Worm (Caenorhabditis elegans) whole organism, late embryonic: ENCODE data around the gene his-2.

Source experiments
- C08G9.2 ChIP-seq: sonication (generic microtip); optimal IDR thresholded peaks from 2 replicates; lab custom pipeline; 2016; ENCODE audit warnings: mild to moderate bottlenecking, missing genetic modification characterization, moderate library complexity, missing compliant biosample characterization
- Y22D7AL.16 ChIP-seq: sonication (generic microtip); optimal IDR thresholded peaks from 2 replicates; lab custom pipeline; 2016; ENCODE audit warnings: missing genetic modification characterization, missing compliant biosample characterization
- ahr-1 ChIP-seq: sonication (generic microtip); optimal IDR thresholded peaks from 2 replicates; lab custom pipeline; 2016; ENCODE audit warnings: missing genetic modification characterization, missing compliant biosample characterization
- ama-1 ChIP-seq: fragments of 150-350 bp; optimal IDR thresholded peaks from 2 replicates; lab custom pipeline; 2014
- ceh-18 ChIP-seq: sonication (generic microtip); optimal IDR thresholded peaks from 2 replicates; lab custom pipeline; 2016; ENCODE audit warnings: missing genetic modification characterization, missing compliant biosample characterization
- ceh-2 ChIP-seq: sonication (generic microtip); optimal IDR thresholded peaks from 2 replicates; lab custom pipeline; 2016; ENCODE audit warnings: missing genotype, missing genetic modification characterization, missing compliant biosample characterization
- ceh-24 ChIP-seq: sonication (generic microtip); optimal IDR thresholded peaks from 2 replicates; lab custom pipeline; 2016; ENCODE audit warnings: mild to moderate bottlenecking, missing genetic modification characterization, missing compliant biosample characterization
- ceh-31 ChIP-seq: sonication (generic microtip); optimal IDR thresholded peaks from 2 replicates; lab custom pipeline; 2016; ENCODE audit warnings: missing genetic modification characterization, missing compliant biosample characterization
- ceh-34 ChIP-seq: sonication (generic microtip); optimal IDR thresholded peaks from 2 replicates; lab custom pipeline; 2016; ENCODE audit warnings: mild to moderate bottlenecking, missing genetic modification characterization, missing compliant biosample characterization
- ceh-48 ChIP-seq: sonication (generic microtip); optimal IDR thresholded peaks from 2 replicates; lab custom pipeline; 2016; ENCODE audit warnings: missing genetic modification characterization, inconsistent platforms, missing compliant biosample characterization
- ceh-6 ChIP-seq: fragments of 200-800 bp; sonication (Bioruptor generic); optimal IDR thresholded peaks from 2 replicates; lab custom pipeline; 2018; ENCODE audit warnings: mild to moderate bottlenecking, missing genetic modification characterization, missing compliant biosample characterization
- ceh-9 ChIP-seq: sonication (generic microtip); optimal IDR thresholded peaks from 2 replicates; lab custom pipeline; 2016; ENCODE audit warnings: mild to moderate bottlenecking, missing genetic modification characterization, inconsistent platforms, missing compliant biosample characterization
- che-1 ChIP-seq: sonication (generic microtip); optimal IDR thresholded peaks from 2 replicates; lab custom pipeline; 2016; ENCODE audit warnings: mild to moderate bottlenecking, missing genetic modification characterization, missing compliant biosample characterization
- elt-2 ChIP-seq: sonication (generic microtip); optimal IDR thresholded peaks from 2 replicates; lab custom pipeline; 2016; ENCODE audit warnings: missing genetic modification reagents, missing genetic modification characterization, missing compliant biosample characterization
- elt-4 ChIP-seq: sonication (generic microtip); optimal IDR thresholded peaks from 2 replicates; lab custom pipeline; 2016; ENCODE audit warnings: missing genetic modification characterization, missing compliant biosample characterization
- ets-4 ChIP-seq: sonication (generic microtip); optimal IDR thresholded peaks from 2 replicates; lab custom pipeline; 2016; ENCODE audit warnings: missing genetic modification characterization, missing compliant biosample characterization
- fax-1 ChIP-seq: sonication (generic microtip); optimal IDR thresholded peaks from 2 replicates; lab custom pipeline; 2016; ENCODE audit warnings: missing genotype, missing genetic modification characterization, missing compliant biosample characterization
- fkh-6 ChIP-seq: sonication (generic microtip); optimal IDR thresholded peaks from 2 replicates; lab custom pipeline; 2016; ENCODE audit warnings: missing genetic modification characterization, missing compliant biosample characterization
- gmeb-2 ChIP-seq: sonication (generic microtip); optimal IDR thresholded peaks from 2 replicates; lab custom pipeline; 2016; ENCODE audit warnings: missing genetic modification characterization, inconsistent platforms, missing compliant biosample characterization
- hlh-13 ChIP-seq: fragments of 200-800 bp; sonication (Bioruptor generic); optimal IDR thresholded peaks from 2 replicates; lab custom pipeline; 2018; ENCODE audit warnings: mild to moderate bottlenecking, missing genetic modification characterization, missing compliant biosample characterization
- hlh-30 ChIP-seq: sonication (generic microtip); optimal IDR thresholded peaks from 2 replicates; lab custom pipeline; 2017; ENCODE audit warnings: antibody characterized with exemption, missing genetic modification characterization, missing compliant biosample characterization; ENCODE audit not compliant: insufficient read depth
- hlh-6 ChIP-seq: sonication (generic microtip); optimal IDR thresholded peaks from 2 replicates; lab custom pipeline; 2016; ENCODE audit warnings: missing genotype, missing genetic modification characterization, missing compliant biosample characterization
- hlh-8 ChIP-seq: sonication (generic microtip); optimal IDR thresholded peaks from 2 replicates; lab custom pipeline; 2016; ENCODE audit warnings: missing genotype, missing genetic modification characterization, missing compliant biosample characterization
- mec-3 ChIP-seq: sonication (generic microtip); optimal IDR thresholded peaks from 2 replicates; lab custom pipeline; 2016; ENCODE audit warnings: borderline replicate concordance, missing genetic modification characterization, missing compliant biosample characterization
- nhr-11 ChIP-seq: fragments of 150-350 bp; optimal IDR thresholded peaks from 2 replicates; lab custom pipeline; 2014; ENCODE audit warnings: missing biosample characterization, missing genetic modification characterization
- nhr-232 ChIP-seq: sonication (generic microtip); optimal IDR thresholded peaks from 2 replicates; lab custom pipeline; 2016; ENCODE audit warnings: missing genetic modification characterization, missing compliant biosample characterization
- odd-2 ChIP-seq: sonication (generic microtip); optimal IDR thresholded peaks from 2 replicates; lab custom pipeline; 2017; ENCODE audit warnings: antibody characterized with exemption, mild to moderate bottlenecking, missing genetic modification characterization, missing compliant biosample characterization
- pag-3 ChIP-seq: sonication (generic microtip); optimal IDR thresholded peaks from 2 replicates; lab custom pipeline; 2016; ENCODE audit warnings: missing compliant biosample characterization, missing genetic modification characterization, borderline replicate concordance
- pat-9 ChIP-seq: fragments of 200-800 bp; sonication (Bioruptor generic); optimal IDR thresholded peaks from 2 replicates; lab custom pipeline; 2018; ENCODE audit warnings: mild to moderate bottlenecking, missing genetic modification characterization, moderate library complexity, missing compliant biosample characterization
- pax-1 ChIP-seq: fragments of 150-350 bp; optimal IDR thresholded peaks from 2 replicates; lab custom pipeline; 2014; ENCODE audit warnings: missing biosample characterization, missing genetic modification characterization
- pha-4 ChIP-seq: fragments of 150-350 bp; optimal IDR thresholded peaks from 2 replicates; lab custom pipeline; 2018; ENCODE audit warnings: missing biosample characterization, missing genetic modification reagents, missing genetic modification characterization
- pqm-1 ChIP-seq: sonication (generic microtip); optimal IDR thresholded peaks from 2 replicates; lab custom pipeline; 2016; ENCODE audit warnings: missing genetic modification characterization, missing compliant biosample characterization
- ref-2 ChIP-seq: sonication (generic microtip); optimal IDR thresholded peaks from 2 replicates; lab custom pipeline; 2016; ENCODE audit warnings: missing genetic modification characterization, missing compliant biosample characterization
- rnt-1 ChIP-seq: sonication (generic microtip); optimal IDR thresholded peaks from 2 replicates; lab custom pipeline; 2016; ENCODE audit warnings: missing genetic modification characterization, missing compliant biosample characterization
- sox-2 ChIP-seq: fragments of 200-800 bp; sonication (Bioruptor generic); IDR thresholded peaks from 2 replicates; pipeline ENCODE4 v1.3.6; 2022; ENCODE audit warnings: missing genetic modification reagents, missing genetic modification characterization, missing compliant biosample characterization
- sox-4 ChIP-seq: sonication (generic microtip); optimal IDR thresholded peaks from 2 replicates; lab custom pipeline; 2017; ENCODE audit warnings: mild to moderate bottlenecking, missing genetic modification characterization, inconsistent platforms, missing compliant biosample characterization
- syd-9 ChIP-seq: sonication (generic microtip); optimal IDR thresholded peaks from 2 replicates; lab custom pipeline; 2016; ENCODE audit warnings: mild to moderate bottlenecking, missing genetic modification characterization, moderate library complexity, missing compliant biosample characterization
- tbx-2 ChIP-seq: sonication (generic microtip); optimal IDR thresholded peaks from 2 replicates; lab custom pipeline; 2016; ENCODE audit warnings: missing genetic modification characterization, missing compliant biosample characterization
- tbx-7 ChIP-seq: sonication (generic microtip); optimal IDR thresholded peaks from 2 replicates; lab custom pipeline; 2016; ENCODE audit warnings: missing genotype, missing genetic modification characterization, missing compliant biosample characterization
- unc-42 ChIP-seq: sonication (generic microtip); optimal IDR thresholded peaks from 2 replicates; lab custom pipeline; 2016; ENCODE audit warnings: missing genotype, missing genetic modification characterization, missing compliant biosample characterization
- unc-55 ChIP-seq: sonication (generic microtip); optimal IDR thresholded peaks from 2 replicates; lab custom pipeline; 2017; ENCODE audit warnings: missing biosample characterization, missing genetic modification reagents, missing genetic modification characterization
- unc-86 ChIP-seq: sonication (generic microtip); optimal IDR thresholded peaks from 2 replicates; lab custom pipeline; 2016; ENCODE audit warnings: missing genetic modification characterization, missing compliant biosample characterization

Gene his-2

ce11 chrV:16031571-16031970 is 10.5 kb downstream of the his-2 start, which contains the start of gene T10C6.7:
T10C6.7 (minus strand) TSS chrV:16031713.
- TF ChIP-seq unc-55 (GFP tag; lab: Kevin White, UChicago) (no peak), hlh-6 (tag; lab: Kevin White, UChicago) (no peak), ceh-18 (no peak), hlh-13 (GFP tag; lab: Kevin White, UChicago) (no peak), ceh-48 (no peak), nhr-11 (tag; lab: Kevin White, UChicago) (no peak), hlh-8 (tag; lab: Kevin White, UChicago) (no peak), ceh-6 (GFP tag; lab: Kevin White, UChicago) (no peak), sox-2 (no peak), ahr-1 (no peak)

- TF ChIP-seq gmeb-2 (tag; lab: Kevin White, UChicago), result no peak
- no peak for TF ChIP-seq ceh-48
- TF ChIP-seq C08G9.2 (tag; lab: Kevin White, UChicago), result no peak
- no peak for TF ChIP-seq elt-2 (tag; lab: Kevin White, UChicago)
- TF ChIP-seq sox-2, result no peak
- TF ChIP-seq che-1, result no peak
- no peak for TF ChIP-seq ceh-9 (tag; lab: Kevin White, UChicago)
- TF ChIP-seq fkh-6, result no peak
- no peak for TF ChIP-seq ceh-2 (tag; lab: Kevin White, UChicago)
- no peak for TF ChIP-seq tbx-2 (tag; lab: Kevin White, UChicago)
- no peak for TF ChIP-seq ahr-1
- no peak for TF ChIP-seq Y22D7AL.16 (tag; lab: Kevin White, UChicago)
- TF ChIP-seq rnt-1 (tag; lab: Kevin White, UChicago), result no peak
- TF ChIP-seq tbx-7 (tag; lab: Kevin White, UChicago), result no peak
- TF ChIP-seq ceh-31 (tag; lab: Kevin White, UChicago), result no peak
Measured at ce11 chrV:16029237-16029636, 12.8 kb downstream of the his-2 start.

- TF ChIP-seq tbx-2 (tag; lab: Kevin White, UChicago) (no peak), Y22D7AL.16 (tag; lab: Kevin White, UChicago) (no peak), pha-4 (tag; lab: Kevin White, UChicago) (no peak)
- TF ChIP-seq, all 69 proteins: peak for 0
Measured at ce11 chrV:16024917-16025316, 17.2 kb downstream of the his-2 start.

ce11 chrV:16024300-16024699 is 17.8 kb downstream of the his-2 start, which contains the start of gene T10C6.6:
T10C6.6 (plus strand) TSS chrV:16024326.
- TF ChIP-seq ets-4 (tag; lab: Kevin White, UChicago) (no peak), elt-2 (tag; lab: Kevin White, UChicago) (peak; percentile 44)
- TF ChIP-seq, all 69 proteins: peak for 1

- TF ChIP-seq mec-3 (no peak), syd-9 (tag; lab: Kevin White, UChicago) (no peak), pax-1 (no peak), ceh-24 (tag; lab: Kevin White, UChicago) (no peak), che-1 (no peak), hlh-6 (tag; lab: Kevin White, UChicago) (no peak), odd-2 (no peak), pag-3 (tag; lab: Kevin White, UChicago) (no peak), ceh-6 (GFP tag; lab: Kevin White, UChicago) (no peak), ref-2 (tag; lab: Kevin White, UChicago) (no peak)
- TF ChIP-seq, all 69 proteins: peak for 0
Measured at ce11 chrV:16023559-16023958, 18.5 kb downstream of the his-2 start.

ce11 chrV:16023051-16023450 is 19.0 kb downstream of the his-2 start, which contains the start of gene cwc-15:
cwc-15 (plus strand) TSS chrV:16023351.
- TF ChIP-seq ama-1 (no peak), Y22D7AL.16 (tag; lab: Kevin White, UChicago) (no peak), ahr-1 (no peak), sox-2 (no peak), nhr-232 (tag; lab: Kevin White, UChicago) (no peak), hlh-30 (tag; lab: Kevin White, UChicago) (no peak), hlh-6 (tag; lab: Kevin White, UChicago) (no peak), unc-86 (no peak), tbx-7 (tag; lab: Kevin White, UChicago) (no peak), ceh-34 (tag; lab: Kevin White, UChicago) (no peak), sox-4 (tag; lab: Kevin White, UChicago) (no peak), unc-42 (tag; lab: Kevin White, UChicago) (no peak), fax-1 (tag; lab: Kevin White, UChicago) (no peak), mec-3 (no peak), pqm-1 (tag; lab: Kevin White, UChicago) (no peak), elt-4 (tag; lab: Kevin White, UChicago) (no peak), pat-9 (tag; lab: Kevin White, UChicago) (no peak), ceh-2 (tag; lab: Kevin White, UChicago) (no peak)
